Worm (Caenorhabditis elegans): Measurements from ENCODE around the gene lin-46.

DNA sequence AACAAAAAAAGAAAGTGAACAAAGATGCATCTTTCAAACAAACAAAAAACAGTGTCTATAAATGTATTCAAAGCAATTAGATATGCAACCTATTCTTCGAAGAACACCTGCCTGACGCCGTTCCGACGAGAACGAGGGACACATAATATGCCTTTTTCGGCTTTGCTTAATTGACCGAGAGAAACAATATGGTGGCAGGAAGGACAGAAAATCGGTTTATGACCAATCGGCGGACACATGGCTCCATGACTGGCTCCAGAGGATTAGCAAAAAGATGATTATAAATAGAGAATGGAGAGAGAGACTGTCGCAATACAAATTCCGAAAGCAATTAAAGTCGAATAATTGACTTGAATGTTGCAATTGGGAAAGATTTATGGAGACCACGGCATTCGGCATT lies 49.6 kb downstream of the lin-46 start:
- TF ChIP-seq nhr-102 (tag; optimal IDR thresholded peaks at IDR 0.05) (no peak), nhr-237 (tag; optimal IDR thresholded peaks at IDR 0.05) (no peak), unc-62 (GFP tag; optimal IDR thresholded peaks at IDR 0.05 in 1 of 2) (no peak), unc-62 (tag; optimal IDR thresholded peaks at IDR 0.05) (no peak), rbr-2 (tag; optimal IDR thresholded peaks at IDR 0.05) (no peak), ztf-11 (tag; optimal IDR thresholded peaks at IDR 0.05) (no peak), egl-27 (tag; optimal IDR thresholded peaks at IDR 0.05) (no peak), aly-2 (tag; optimal IDR thresholded peaks at IDR 0.05) (no peak), ceh-82 (tag; optimal IDR thresholded peaks at IDR 0.05) (no peak), mes-2 (tag; optimal IDR thresholded peaks at IDR 0.05; ENCODE audit: poor library complexity, severe bottlenecking) (no peak)
